Fruit fly (Drosophila melanogaster): ENCODE results near the gene CG5199.

dm6 chr3L:20446030-20446429 lies 6.6 kb downstream of the CG5199 start:
- TF ChIP-seq CTCF (optimal IDR thresholded peaks at IDR 0.05) (no peak), CG8478 (optimal IDR thresholded peaks at IDR 0.05) (no peak)
